Worm (Caenorhabditis elegans): ENCODE results near the gene sfxn-1.4.
"Not testable (repeated sequence)": the region's sequence is repeated elsewhere in the genome, so short reads cannot be mapped to it uniquely, and the experiment has no call there.

ce11 chrII:11695161-11695944 lies 14.3 kb upstream of the sfxn-1.4 start, which contains the start of gene tars-1:
- TF ChIP-seq elt-3 (tag; optimal IDR thresholded peaks at IDR 0.05); ces-1 (GFP tag; optimal IDR thresholded peaks at IDR 0.05); fos-1 (tag; optimal IDR thresholded peaks at IDR 0.05): not testable (repeated sequence)

Data from whole organism, L1 larva.